Worm (Caenorhabditis elegans) whole organism, L4 larva: ENCODE data around the gene F26A1.7.

ENCODE experiments used
- F10B5.3 ChIP-seq: sonication (generic microtip); optimal IDR thresholded peaks from 2 replicates; lab custom pipeline; 2016; ENCODE audit warnings: mild to moderate bottlenecking, missing genetic modification characterization, missing compliant biosample characterization
- F37D6.2 ChIP-seq: sonication (generic microtip); optimal IDR thresholded peaks from 2 replicates; lab custom pipeline; 2016; ENCODE audit warnings: mild to moderate bottlenecking, missing genetic modification characterization, missing compliant biosample characterization
- F49E8.2 ChIP-seq: sonication (generic microtip); optimal IDR thresholded peaks from 2 replicates; lab custom pipeline; 2016; ENCODE audit warnings: missing compliant biosample characterization, mild to moderate bottlenecking, missing genetic modification characterization, borderline replicate concordance
- T26A8.4 ChIP-seq: fragments of 200-800 bp; sonication (Bioruptor generic); IDR thresholded peaks from 2 replicates; pipeline ENCODE4 v1.3.6; 2022; ENCODE audit warnings: missing genetic modification characterization, missing compliant biosample characterization
- Y105C5A.15 ChIP-seq: fragments of 200-800 bp; sonication (Bioruptor generic); IDR thresholded peaks from 2 replicates; pipeline ENCODE4 v1.3.6; 2022; ENCODE audit warnings: missing genetic modification characterization, missing compliant biosample characterization
- Y5F2A.4 ChIP-seq: fragments of 200-800 bp; sonication (Bioruptor generic); optimal IDR thresholded peaks from 2 replicates; lab custom pipeline; 2018; ENCODE audit warnings: mild to moderate bottlenecking, missing genetic modification characterization, missing compliant biosample characterization
- ama-1 ChIP-seq: fragments of 150-350 bp; optimal IDR thresholded peaks from 2 replicates; lab custom pipeline; 2014; ENCODE audit warnings: inconsistent platforms, mixed read lengths
- arid-1 ChIP-seq: fragments of 200-800 bp; sonication (Bioruptor generic); conservative IDR thresholded peaks from 2 replicates; pipeline ENCODE4 v1.3.6; 2022; ENCODE audit warnings: missing genetic modification reagents, missing genetic modification characterization, missing compliant biosample characterization
- cey-2 ChIP-seq: sonication (generic microtip); optimal IDR thresholded peaks from 3 replicates; lab custom pipeline; 2017; ENCODE audit warnings: missing genetic modification characterization, mild to moderate bottlenecking, missing compliant biosample characterization, antibody characterized with exemption, borderline replicate concordance; ENCODE audit not compliant: insufficient read depth
- daf-16 ChIP-seq, 3 experiments: sonication (generic microtip); optimal IDR thresholded peaks; 2 replicates each; lab custom pipeline; 2016 to 2017; ENCODE audit warnings: missing genetic modification characterization in 3 of 3, missing genetic modification reagents in 3 of 3, mild to moderate bottlenecking in 2 of 3, missing compliant biosample characterization in 2 of 3, missing biosample characterization in 1 of 3, moderate library complexity in 1 of 3
- daf-19 ChIP-seq: fragments of 200-800 bp; sonication (Bioruptor generic); conservative IDR thresholded peaks from 2 replicates; pipeline ENCODE4 v1.3.6; 2022; ENCODE audit warnings: missing genetic modification characterization, missing compliant biosample characterization
- dmd-6 ChIP-seq: fragments of 200-800 bp; sonication (Bioruptor generic); IDR thresholded peaks from 2 replicates; pipeline ENCODE4 v1.3.6; 2022; ENCODE audit warnings: missing genetic modification reagents, missing genetic modification characterization, missing compliant biosample characterization
- duxl-1 ChIP-seq: sonication (generic microtip); optimal IDR thresholded peaks from 2 replicates; lab custom pipeline; 2016; ENCODE audit warnings: mild to moderate bottlenecking, missing genetic modification characterization, moderate library complexity, missing compliant biosample characterization; ENCODE audit not compliant: poor library complexity
- dve-1 ChIP-seq: sonication (generic microtip); optimal IDR thresholded peaks from 2 replicates; lab custom pipeline; 2017; ENCODE audit warnings: antibody characterized with exemption, mild to moderate bottlenecking, missing genetic modification characterization, missing compliant biosample characterization; ENCODE audit not compliant: insufficient read depth
- egl-43 ChIP-seq: fragments of 200-800 bp; sonication (Bioruptor generic); IDR thresholded peaks from 2 replicates; pipeline ENCODE4 v1.3.6; 2022; ENCODE audit warnings: missing genetic modification reagents, missing genetic modification characterization, missing compliant biosample characterization
- fkh-10 ChIP-seq: fragments of 150-350 bp; optimal IDR thresholded peaks from 2 replicates; lab custom pipeline; 2014; ENCODE audit warnings: missing biosample characterization, missing genetic modification reagents, missing genetic modification characterization
- fos-1 ChIP-seq: fragments of 150-350 bp; optimal IDR thresholded peaks from 2 replicates; lab custom pipeline; 2014; ENCODE audit warnings: missing biosample characterization, missing genetic modification characterization
- hif-1 ChIP-seq, 2 experiments: sonication (generic microtip); optimal IDR thresholded peaks; 2 replicates each; lab custom pipeline; 2016 to 2017; ENCODE audit warnings: missing compliant biosample characterization in 2 of 2, missing genetic modification characterization in 2 of 2, missing genetic modification reagents in 2 of 2, missing genotype in 2 of 2, mild to moderate bottlenecking in 1 of 2
- hlh-11 ChIP-seq: fragments of 200-800 bp; sonication (Bioruptor generic); optimal IDR thresholded peaks from 2 replicates; lab custom pipeline; 2018; ENCODE audit warnings: mild to moderate bottlenecking, missing genetic modification characterization, missing compliant biosample characterization
- hlh-30 ChIP-seq: sonication (generic microtip); optimal IDR thresholded peaks from 2 replicates; lab custom pipeline; 2017; ENCODE audit warnings: antibody characterized with exemption, mild to moderate bottlenecking, missing genetic modification characterization, missing compliant biosample characterization; ENCODE audit not compliant: insufficient read depth
- hmg-1.1 ChIP-seq: fragments of 200-800 bp; sonication (Bioruptor generic); IDR thresholded peaks from 2 replicates; pipeline ENCODE4 v1.3.6; 2022; ENCODE audit warnings: missing genetic modification reagents, missing genetic modification characterization, missing compliant biosample characterization
- jun-1 ChIP-seq: fragments of 150-350 bp; optimal IDR thresholded peaks from 2 replicates; lab custom pipeline; 2014; ENCODE audit warnings: missing biosample characterization, missing genetic modification reagents, missing genetic modification characterization
- lim-7 ChIP-seq: fragments of 200-800 bp; sonication (Bioruptor generic); IDR thresholded peaks from 2 replicates; pipeline ENCODE4 v1.3.6; 2022; ENCODE audit warnings: missing genetic modification characterization, missing compliant biosample characterization
- lin-1 ChIP-seq: fragments of 200-800 bp; sonication (Bioruptor generic); IDR thresholded peaks from 2 replicates; pipeline ENCODE4 v1.3.6; 2022; ENCODE audit warnings: missing genetic modification reagents, missing genetic modification characterization, missing compliant biosample characterization
- lin-15B ChIP-seq: fragments of 150-350 bp; sonication (generic microtip); optimal IDR thresholded peaks from 3 replicates; lab custom pipeline; 2014; ENCODE audit warnings: missing biosample characterization, missing genetic modification characterization
- lin-38 ChIP-seq: fragments of 200-800 bp; sonication (Bioruptor generic); IDR thresholded peaks from 2 replicates; pipeline ENCODE4 v1.3.6; 2022; ENCODE audit warnings: missing genetic modification reagents, missing genetic modification characterization, missing compliant biosample characterization
- lsy-2 ChIP-seq, 2 experiments: fragments of 150-350 bp in 1 of 2; sonication (generic microtip) in 1 of 2; optimal IDR thresholded peaks; 2 replicates each; lab custom pipeline; 2014 to 2017; ENCODE audit warnings: missing biosample characterization in 2 of 2, missing genetic modification characterization in 2 of 2
- madf-9 ChIP-seq: fragments of 200-800 bp; sonication (Bioruptor generic); conservative IDR thresholded peaks from 2 replicates; pipeline ENCODE4 v1.3.6; 2022; ENCODE audit warnings: missing genetic modification reagents, missing genetic modification characterization, missing compliant biosample characterization
- mdl-1 ChIP-seq, 2 experiments: fragments of 150-350 bp in 1 of 2; sonication (generic microtip) in 1 of 2; optimal IDR thresholded peaks; 2 replicates each; lab custom pipeline; 2014 to 2017; ENCODE audit warnings: missing biosample characterization in 2 of 2, missing genetic modification characterization in 2 of 2
- mdt-29 ChIP-seq: fragments of 200-800 bp; sonication (Bioruptor generic); IDR thresholded peaks from 2 replicates; pipeline ENCODE4 v1.3.6; 2022; ENCODE audit warnings: missing genetic modification reagents, missing genetic modification characterization, missing compliant biosample characterization
- mep-1 ChIP-seq: fragments of 150-350 bp; sonication (generic microtip); optimal IDR thresholded peaks from 3 replicates; lab custom pipeline; 2014; ENCODE audit warnings: missing biosample characterization, missing genetic modification characterization
- mes-2 ChIP-seq: sonication (generic microtip); optimal IDR thresholded peaks from 2 replicates; lab custom pipeline; 2016; ENCODE audit warnings: missing genotype, mild to moderate bottlenecking, missing genetic modification characterization, missing compliant biosample characterization; ENCODE audit not compliant: poor library complexity, severe bottlenecking
- mxl-3 ChIP-seq: fragments of 200-800 bp; sonication (Bioruptor generic); optimal IDR thresholded peaks from 2 replicates; lab custom pipeline; 2018; ENCODE audit warnings: mild to moderate bottlenecking, missing genetic modification characterization, missing compliant biosample characterization
- nhr-102 ChIP-seq: sonication (generic microtip); optimal IDR thresholded peaks from 2 replicates; lab custom pipeline; 2016; ENCODE audit warnings: mild to moderate bottlenecking, missing genetic modification characterization, moderate library complexity, missing compliant biosample characterization
- nhr-11 ChIP-seq: fragments of 150-350 bp; optimal IDR thresholded peaks from 2 replicates; lab custom pipeline; 2014; ENCODE audit warnings: missing biosample characterization, missing genetic modification characterization
- nhr-25 ChIP-seq: sonication (generic microtip); optimal IDR thresholded peaks from 2 replicates; lab custom pipeline; 2017; ENCODE audit warnings: missing genetic modification characterization, mild to moderate bottlenecking, missing compliant biosample characterization, antibody characterized with exemption, moderate library complexity, borderline replicate concordance; ENCODE audit not compliant: insufficient read depth
- nhr-28 ChIP-seq: fragments of 150-350 bp; optimal IDR thresholded peaks from 2 replicates; lab custom pipeline; 2014; ENCODE audit warnings: missing biosample characterization, missing genetic modification characterization
- nhr-6 ChIP-seq: fragments of 150-350 bp; optimal IDR thresholded peaks from 2 replicates; lab custom pipeline; 2014; ENCODE audit warnings: missing biosample characterization, missing genetic modification characterization
- nhr-77 ChIP-seq: fragments of 150-350 bp; optimal IDR thresholded peaks from 2 replicates; lab custom pipeline; 2014; ENCODE audit warnings: missing biosample characterization, missing genetic modification characterization
- pha-4 ChIP-seq, 2 experiments: fragments of 150-350 bp in 1 of 2; fragments of 200-800 bp in 1 of 2; sonication (Bioruptor generic) in 1 of 2; IDR thresholded peaks in 1 of 2; optimal IDR thresholded peaks in 1 of 2; 2 replicates each; pipeline versions ENCODE4 v1.3.6 to Lab custom; 2014 to 2022; ENCODE audit warnings: missing genetic modification characterization in 2 of 2, missing genetic modification reagents in 2 of 2, missing biosample characterization in 1 of 2, missing compliant biosample characterization in 1 of 2
- php-3 ChIP-seq: fragments of 200-800 bp; sonication (Bioruptor generic); IDR thresholded peaks from 2 replicates; pipeline ENCODE4 v1.3.6; 2022; ENCODE audit warnings: missing genetic modification reagents, missing genetic modification characterization, missing compliant biosample characterization
- pqm-1 ChIP-seq: sonication (generic microtip); optimal IDR thresholded peaks from 2 replicates; lab custom pipeline; 2017; ENCODE audit warnings: missing biosample characterization, missing genetic modification characterization
- rbr-2 ChIP-seq: sonication (generic microtip); optimal IDR thresholded peaks from 2 replicates; lab custom pipeline; 2016; ENCODE audit warnings: missing genotype, missing genetic modification characterization, missing compliant biosample characterization
- spr-1 ChIP-seq: sonication (generic microtip); optimal IDR thresholded peaks from 2 replicates; lab custom pipeline; 2016; ENCODE audit warnings: mild to moderate bottlenecking, missing genetic modification characterization, missing compliant biosample characterization
- unc-130 ChIP-seq: sonication (generic microtip); optimal IDR thresholded peaks from 2 replicates; lab custom pipeline; 2016; ENCODE audit warnings: missing genetic modification reagents, missing genetic modification characterization, missing compliant biosample characterization
- unc-62 ChIP-seq, 3 experiments: fragments of 150-350 bp in 1 of 3; sonication (generic microtip); optimal IDR thresholded peaks in 2 of 3; peaks in 1 of 3; 1 replicate in 1 of 3; 2 replicates in 2 of 3; lab custom pipeline; 2014 to 2017; ENCODE audit warnings: missing biosample characterization in 3 of 3, missing genetic modification characterization in 3 of 3, missing genetic modification reagents in 3 of 3, missing genotype in 1 of 3
- ztf-7 ChIP-seq: fragments of 150-350 bp; optimal IDR thresholded peaks from 2 replicates; lab custom pipeline; 2014; ENCODE audit warnings: missing biosample characterization, missing genetic modification characterization

Gene F26A1.7

ce11 chrIII:4796039-4796438, 23.7 kb downstream of the F26A1.7 start:
- peak; percentile 17; the same call in 1 of the 2 replicates for TF ChIP-seq mdt-29
- peak; percentile 24 for TF ChIP-seq nhr-102
- peak; percentile 10 for TF ChIP-seq F10B5.3 (tag; lab: Kevin White, UChicago)
- 0 out of 2 replicates have a peak, but pooled peaks have one; percentile 39 for TF ChIP-seq daf-19 (GFP tag; lab: Robert Waterston, UW)
- peak; percentile 1 for TF ChIP-seq spr-1 (tag; lab: Kevin White, UChicago)
- TF ChIP-seq duxl-1 (tag; lab: Kevin White, UChicago), result peak; percentile 48
- peak; percentile 94 for TF ChIP-seq hlh-30
- TF ChIP-seq jun-1, result peak; percentile 79
- peak; percentile 41 for TF ChIP-seq fkh-10 (GFP tag; lab: Kevin White, UChicago)
- TF ChIP-seq unc-130, result no peak
- 0 out of 2 replicates have a peak, but pooled peaks have one; percentile 50 for TF ChIP-seq pha-4 (GFP tag; IDR thresholded peaks at IDR 0.05; lab: Robert Waterston, UW)
- TF ChIP-seq pha-4 (tag; optimal IDR thresholded peaks at IDR 0.05; lab: Kevin White, UChicago), result peak; percentile 64
- peak; percentile 25 for TF ChIP-seq ztf-7 (tag; lab: Kevin White, UChicago)
- peak; percentile 60 for TF ChIP-seq lin-38
- TF ChIP-seq Y5F2A.4 (GFP tag; lab: Kevin White, UChicago), result no peak
- peak; percentile 75 for TF ChIP-seq rbr-2 (tag; lab: Kevin White, UChicago)
- TF ChIP-seq dve-1, result peak; percentile 86
- peak; percentile 77 for TF ChIP-seq fos-1 (tag; lab: Kevin White, UChicago)
- TF ChIP-seq mxl-3 (GFP tag; lab: Kevin White, UChicago), result peak; percentile 85
- TF ChIP-seq nhr-77 (tag; lab: Kevin White, UChicago), result peak; percentile 46
- TF ChIP-seq mep-1, result peak; percentile 86
- TF ChIP-seq pqm-1 (tag; lab: Kevin White, UChicago), result peak; percentile 57
- peak; percentile 87 for TF ChIP-seq nhr-6 (tag; lab: Kevin White, UChicago)
- no peak for TF ChIP-seq F49E8.2 (tag; lab: Kevin White, UChicago)
- peak; percentile 79 for TF ChIP-seq nhr-28 (tag; lab: Kevin White, UChicago)
- TF ChIP-seq daf-16 (GFP tag; optimal IDR thresholded peaks at IDR 0.05; lab: Kevin White, UChicago), result no peak
- TF ChIP-seq daf-16 (tag; optimal IDR thresholded peaks at IDR 0.05; lab: Kevin White, UChicago), result peak; percentile 65
- peak; percentile 67 for TF ChIP-seq T26A8.4 (GFP tag; lab: Robert Waterston, UW)
- peak; percentile 24 for TF ChIP-seq cey-2
- peak; percentile 13 for TF ChIP-seq nhr-11 (tag; lab: Kevin White, UChicago)
- TF ChIP-seq lsy-2 (tag; optimal IDR thresholded peaks at IDR 0.05; lab: Kevin White, UChicago), result peak; percentile 57 to 80
- peak in 1 of 2 experiments; percentile 64 for TF ChIP-seq hif-1 (tag; optimal IDR thresholded peaks at IDR 0.05; lab: Kevin White, UChicago)
- TF ChIP-seq lin-15B, result no peak
- 0 out of 2 replicates have a peak, but pooled peaks have one; percentile 6 for TF ChIP-seq Y105C5A.15 (GFP tag; lab: Robert Waterston, UW)
- peak; percentile 9 for TF ChIP-seq ama-1 (lab: Kevin White, UChicago)
- 0 out of 2 replicates have a peak, but pooled peaks have one; percentile 20 for TF ChIP-seq madf-9 (GFP tag; lab: Robert Waterston, UW)
- TF ChIP-seq mdl-1 (tag; optimal IDR thresholded peaks at IDR 0.05; lab: Kevin White, UChicago), result peak in 1 of 2 experiments; percentile 70
- no peak for TF ChIP-seq F37D6.2 (tag; lab: Kevin White, UChicago)
- peak; percentile 93 for TF ChIP-seq hlh-11
- peak; percentile 81 for TF ChIP-seq hmg-1.1 (GFP tag; lab: Robert Waterston, UW)
- TF ChIP-seq arid-1 (GFP tag; lab: Robert Waterston, UW), result no peak
- no peak for TF ChIP-seq php-3 (GFP tag; lab: Robert Waterston, UW)
- no peak for TF ChIP-seq lim-7 (GFP tag; lab: Robert Waterston, UW)
- TF ChIP-seq mes-2, result peak; percentile 85
- peak; percentile 37 for TF ChIP-seq nhr-25 (tag; lab: Kevin White, UChicago)
- TF ChIP-seq egl-43 (GFP tag; lab: Robert Waterston, UW), result no peak
- TF ChIP-seq lin-1 (GFP tag; lab: Robert Waterston, UW), result 0 out of 2 replicates have a peak, but pooled peaks have one; percentile 35
- peak in 1 of 2 experiments; percentile 98 for TF ChIP-seq unc-62 (GFP tag; optimal IDR thresholded peaks at IDR 0.05 in 1 of 2; lab: Kevin White, UChicago)
- TF ChIP-seq unc-62 (tag; optimal IDR thresholded peaks at IDR 0.05; lab: Kevin White, UChicago), result no peak
- peak; percentile 62 for TF ChIP-seq dmd-6 (GFP tag; lab: Robert Waterston, UW)
